Fruit fly (Drosophila melanogaster): ENCODE measurements around the gene TwdlZ.

TwdlZ gene

dm6 chrX:16694477-16694876 lies 43.5 kb upstream of the TwdlZ start:
- TF ChIP-seq CG6808 (GFP tag; optimal IDR thresholded peaks at IDR 0.05) (no peak), achi (GFP tag; optimal IDR thresholded peaks at IDR 0.05) (peak; percentile 19), Hr38 (GFP tag; optimal IDR thresholded peaks at IDR 0.05) (no peak), svp (GFP tag) (peak; percentile 36), fkh (GFP tag; optimal IDR thresholded peaks at IDR 0.05) (peak; percentile 5), Eip78C (GFP tag) (peak; percentile 53), eg (GFP tag; IDR thresholded peaks at IDR 0.05) (peak; percentile 31; the same call in 1 of the 3 replicates), Lpt (GFP tag; optimal IDR thresholded peaks at IDR 0.05) (peak; percentile 4)

- TF ChIP-seq Eip78C (GFP tag), result peak; percentile 82
- TF ChIP-seq eg (GFP tag; IDR thresholded peaks at IDR 0.05), result no peak
These were observed 43.0 kb upstream of the TwdlZ start, which contains the start of gene Septin4 for dm6 chrX:16694959-16695358. Gene Septin4, minus strand, starts transcription at chrX:16695173.

dm6 chrX:16695658-16696181 lies 42.3 kb upstream of the TwdlZ start, which contains the start of gene CG4678:
Gene CG4678, plus strand, starts transcription at chrX:16696131.
- peak; percentile 72 for TF ChIP-seq svp (GFP tag)
- no peak for TF ChIP-seq CG4318 (GFP tag; optimal IDR thresholded peaks at IDR 0.05)

- TF ChIP-seq CG4318 (GFP tag; optimal IDR thresholded peaks at IDR 0.05) (peak; percentile 8), cyc (GFP tag; optimal IDR thresholded peaks at IDR 0.05) (no peak), CG8119 (GFP tag; IDR thresholded peaks at IDR 0.05) (no peak), vri (GFP tag; optimal IDR thresholded peaks at IDR 0.05) (no peak), CG8632 (GFP tag; optimal IDR thresholded peaks at IDR 0.05) (no peak), Eip78C (GFP tag) (peak; percentile 66), CG15336 (GFP tag; IDR thresholded peaks at IDR 0.05) (peak; percentile 18; the same call in 1 of the 2 replicates), CG10669 (GFP tag; optimal IDR thresholded peaks at IDR 0.05) (no peak), dsx (GFP tag; optimal IDR thresholded peaks at IDR 0.05; ENCODE audit: poor library complexity, severe bottlenecking) (no peak), Hr4 (GFP tag; optimal IDR thresholded peaks at IDR 0.05) (peak; percentile 13), Sox15 (GFP tag; optimal IDR thresholded peaks at IDR 0.05) (no peak), Eip93F (GFP tag; optimal IDR thresholded peaks at IDR 0.05) (no peak), Eip75B (GFP tag; optimal IDR thresholded peaks at IDR 0.05) (peak; percentile 5), acj6 (GFP tag; optimal IDR thresholded peaks at IDR 0.05) (no peak), CG6808 (GFP tag; optimal IDR thresholded peaks at IDR 0.05) (no peak), OdsH (GFP tag; optimal IDR thresholded peaks at IDR 0.05) (peak; percentile 4), svp (GFP tag) (peak; percentile 33), CG11294 (GFP tag; IDR thresholded peaks at IDR 0.05) (no peak), CG32006 (GFP tag; optimal IDR thresholded peaks at IDR 0.05) (peak; percentile 69), CG11762 (GFP tag; optimal IDR thresholded peaks at IDR 0.05; ENCODE audit: insufficient read depth) (no peak), Sox102F (GFP tag; optimal IDR thresholded peaks at IDR 0.05) (no peak), CG16779 (tag; optimal IDR thresholded peaks at IDR 0.05) (no peak), salr (GFP tag; optimal IDR thresholded peaks at IDR 0.05) (no peak), net (GFP tag; optimal IDR thresholded peaks at IDR 0.05) (no peak)
These were observed 41.1 kb upstream of the TwdlZ start for dm6 chrX:16696614-16697519.

- TF ChIP-seq svp (GFP tag) (peak; percentile 46), CG4318 (GFP tag; optimal IDR thresholded peaks at IDR 0.05) (peak; percentile 11), Gug (GFP tag; IDR thresholded peaks at IDR 0.05) (no peak), CG6854 (GFP tag; optimal IDR thresholded peaks at IDR 0.05) (no peak), Eip93F (GFP tag; optimal IDR thresholded peaks at IDR 0.05) (no peak), salr (GFP tag; optimal IDR thresholded peaks at IDR 0.05) (no peak), cyc (GFP tag; optimal IDR thresholded peaks at IDR 0.05) (no peak), eg (GFP tag; IDR thresholded peaks at IDR 0.05) (no peak), Hr4 (GFP tag; optimal IDR thresholded peaks at IDR 0.05) (peak; percentile 36), Sox102F (GFP tag; optimal IDR thresholded peaks at IDR 0.05) (no peak), CG32006 (GFP tag; optimal IDR thresholded peaks at IDR 0.05) (peak; percentile 50), CG15336 (GFP tag; IDR thresholded peaks at IDR 0.05) (0 out of 2 replicates have a peak, but pooled peaks have one; percentile 19), CG31627 (GFP tag; optimal IDR thresholded peaks at IDR 0.05) (no peak), CG10631 (GFP tag; optimal IDR thresholded peaks at IDR 0.05) (no peak), acj6 (GFP tag; optimal IDR thresholded peaks at IDR 0.05) (no peak), pdm3 (GFP tag; optimal IDR thresholded peaks at IDR 0.05) (no peak), Eip78C (GFP tag) (peak; percentile 52), CG11294 (GFP tag; IDR thresholded peaks at IDR 0.05) (no peak), CG11902 (GFP tag; optimal IDR thresholded peaks at IDR 0.05) (no peak)
These were observed 40.0 kb upstream of the TwdlZ start for dm6 chrX:16697882-16698571.
